Worm (Caenorhabditis elegans) whole organism, L4 larva: ENCODE results near the gene T05H10.4.
A peak's percentile ranks its signal among the peaks of the same experiment; 100 is the strongest.

ENCODE experiments used
- D1046.2 ChIP-seq: fragments of 200-800 bp; sonication (Bioruptor generic); IDR thresholded peaks from 2 replicates; pipeline ENCODE4 v1.3.6; 2022; ENCODE audit warnings: missing genetic modification characterization, missing compliant biosample characterization
- F26F4.8 ChIP-seq: fragments of 200-800 bp; sonication (Bioruptor generic); conservative IDR thresholded peaks from 2 replicates; pipeline ENCODE4 v1.3.6; 2022; ENCODE audit warnings: missing genetic modification characterization, missing compliant biosample characterization
- F37D6.2 ChIP-seq: sonication (generic microtip); optimal IDR thresholded peaks from 2 replicates; lab custom pipeline; 2016; ENCODE audit warnings: mild to moderate bottlenecking, missing genetic modification characterization, missing compliant biosample characterization
- F49E8.2 ChIP-seq: sonication (generic microtip); optimal IDR thresholded peaks from 2 replicates; lab custom pipeline; 2016; ENCODE audit warnings: missing compliant biosample characterization, mild to moderate bottlenecking, missing genetic modification characterization, borderline replicate concordance
- R02D3.7 ChIP-seq: fragments of 150-350 bp; sonication (generic microtip); optimal IDR thresholded peaks from 3 replicates; lab custom pipeline; 2014; ENCODE audit warnings: missing biosample characterization, missing genetic modification characterization
- T20F7.1 ChIP-seq: fragments of 200-800 bp; sonication (Bioruptor generic); optimal IDR thresholded peaks from 2 replicates; lab custom pipeline; 2018; ENCODE audit warnings: mild to moderate bottlenecking, missing genetic modification characterization, missing compliant biosample characterization
- T26A8.4 ChIP-seq: fragments of 200-800 bp; sonication (Bioruptor generic); IDR thresholded peaks from 2 replicates; pipeline ENCODE4 v1.3.6; 2022; ENCODE audit warnings: missing genetic modification characterization, missing compliant biosample characterization
- ZK337.2 ChIP-seq: fragments of 200-800 bp; sonication (Bioruptor generic); IDR thresholded peaks from 2 replicates; pipeline ENCODE4 v1.3.6; 2022; ENCODE audit warnings: missing genetic modification reagents, missing genetic modification characterization, missing compliant biosample characterization
- ZK546.5 ChIP-seq, 2 experiments: sonication (generic microtip); optimal IDR thresholded peaks; 2 replicates each; lab custom pipeline; 2017; ENCODE audit warnings: missing biosample characterization in 2 of 2, missing genetic modification characterization in 2 of 2
- aly-2 ChIP-seq: sonication (generic microtip); optimal IDR thresholded peaks from 2 replicates; lab custom pipeline; 2018; ENCODE audit warnings: missing biosample characterization, missing genetic modification characterization
- attf-4 ChIP-seq: sonication (generic microtip); optimal IDR thresholded peaks from 3 replicates; lab custom pipeline; 2017; ENCODE audit warnings: missing biosample characterization, missing genetic modification characterization
- ceh-44 ChIP-seq: fragments of 200-800 bp; sonication (Bioruptor generic); IDR thresholded peaks from 2 replicates; pipeline ENCODE4 v1.3.6; 2022; ENCODE audit warnings: missing genetic modification reagents, missing genetic modification characterization, missing compliant biosample characterization
- ceh-82 ChIP-seq: sonication (generic microtip); optimal IDR thresholded peaks from 2 replicates; lab custom pipeline; 2017; ENCODE audit warnings: missing biosample characterization, missing genetic modification characterization
- cey-2 ChIP-seq: sonication (generic microtip); optimal IDR thresholded peaks from 3 replicates; lab custom pipeline; 2017; ENCODE audit warnings: missing genetic modification characterization, mild to moderate bottlenecking, missing compliant biosample characterization, antibody characterized with exemption, borderline replicate concordance; ENCODE audit not compliant: insufficient read depth
- daf-16 ChIP-seq, 3 experiments: sonication (generic microtip); optimal IDR thresholded peaks; 2 replicates each; lab custom pipeline; 2016 to 2017; ENCODE audit warnings: missing genetic modification characterization in 3 of 3, missing genetic modification reagents in 3 of 3, mild to moderate bottlenecking in 2 of 3, missing compliant biosample characterization in 2 of 3, missing biosample characterization in 1 of 3, moderate library complexity in 1 of 3
- dmd-8 ChIP-seq: fragments of 200-800 bp; sonication (Bioruptor generic); IDR thresholded peaks from 2 replicates; pipeline ENCODE4 v1.3.6; 2022; ENCODE audit warnings: missing genetic modification characterization, missing compliant biosample characterization
- dmd-9 ChIP-seq: fragments of 200-800 bp; sonication (Bioruptor generic); IDR thresholded peaks from 2 replicates; pipeline ENCODE4 v1.3.6; 2022; ENCODE audit warnings: missing genetic modification reagents, missing genetic modification characterization, missing compliant biosample characterization
- dpl-1 ChIP-seq: fragments of 150-350 bp; optimal IDR thresholded peaks from 2 replicates; lab custom pipeline; 2014; ENCODE audit warnings: missing biosample characterization, missing genetic modification reagents, missing genetic modification characterization
- duxl-1 ChIP-seq: sonication (generic microtip); optimal IDR thresholded peaks from 2 replicates; lab custom pipeline; 2016; ENCODE audit warnings: mild to moderate bottlenecking, missing genetic modification characterization, moderate library complexity, missing compliant biosample characterization; ENCODE audit not compliant: poor library complexity
- dve-1 ChIP-seq: sonication (generic microtip); optimal IDR thresholded peaks from 2 replicates; lab custom pipeline; 2017; ENCODE audit warnings: antibody characterized with exemption, mild to moderate bottlenecking, missing genetic modification characterization, missing compliant biosample characterization; ENCODE audit not compliant: insufficient read depth
- hlh-30 ChIP-seq: sonication (generic microtip); optimal IDR thresholded peaks from 2 replicates; lab custom pipeline; 2017; ENCODE audit warnings: antibody characterized with exemption, mild to moderate bottlenecking, missing genetic modification characterization, missing compliant biosample characterization; ENCODE audit not compliant: insufficient read depth
- hmg-1.1 ChIP-seq: fragments of 200-800 bp; sonication (Bioruptor generic); IDR thresholded peaks from 2 replicates; pipeline ENCODE4 v1.3.6; 2022; ENCODE audit warnings: missing genetic modification reagents, missing genetic modification characterization, missing compliant biosample characterization
- jun-1 ChIP-seq: fragments of 150-350 bp; optimal IDR thresholded peaks from 2 replicates; lab custom pipeline; 2014; ENCODE audit warnings: missing biosample characterization, missing genetic modification reagents, missing genetic modification characterization
- lin-1 ChIP-seq: fragments of 200-800 bp; sonication (Bioruptor generic); IDR thresholded peaks from 2 replicates; pipeline ENCODE4 v1.3.6; 2022; ENCODE audit warnings: missing genetic modification reagents, missing genetic modification characterization, missing compliant biosample characterization
- lin-15B ChIP-seq: fragments of 150-350 bp; sonication (generic microtip); optimal IDR thresholded peaks from 3 replicates; lab custom pipeline; 2014; ENCODE audit warnings: missing biosample characterization, missing genetic modification characterization
- lin-29 ChIP-seq: fragments of 200-800 bp; sonication (Bioruptor generic); IDR thresholded peaks from 2 replicates; pipeline ENCODE4 v1.3.6; 2022; ENCODE audit warnings: missing genetic modification reagents, missing genetic modification characterization, missing compliant biosample characterization
- lin-39 ChIP-seq: fragments of 150-350 bp; optimal IDR thresholded peaks from 2 replicates; lab custom pipeline; 2014; ENCODE audit warnings: missing biosample characterization, missing genetic modification reagents, missing genetic modification characterization
- madf-5 ChIP-seq, 2 experiments: fragments of 200-800 bp; sonication (Bioruptor generic); IDR thresholded peaks; 2 replicates each; pipeline ENCODE4 v1.3.6; 2022; ENCODE audit warnings: missing compliant biosample characterization in 2 of 2, missing genetic modification characterization in 2 of 2
- mdl-1 ChIP-seq, 2 experiments: fragments of 150-350 bp in 1 of 2; sonication (generic microtip) in 1 of 2; optimal IDR thresholded peaks; 2 replicates each; lab custom pipeline; 2014 to 2017; ENCODE audit warnings: missing biosample characterization in 2 of 2, missing genetic modification characterization in 2 of 2
- mep-1 ChIP-seq: fragments of 150-350 bp; sonication (generic microtip); optimal IDR thresholded peaks from 3 replicates; lab custom pipeline; 2014; ENCODE audit warnings: missing biosample characterization, missing genetic modification characterization
- mes-2 ChIP-seq: sonication (generic microtip); optimal IDR thresholded peaks from 2 replicates; lab custom pipeline; 2016; ENCODE audit warnings: missing genotype, mild to moderate bottlenecking, missing genetic modification characterization, missing compliant biosample characterization; ENCODE audit not compliant: poor library complexity, severe bottlenecking
- mxl-2 ChIP-seq: fragments of 200-800 bp; sonication (Bioruptor generic); conservative IDR thresholded peaks from 2 replicates; pipeline ENCODE4 v1.3.6; 2022; ENCODE audit warnings: missing genetic modification reagents, missing genetic modification characterization, missing compliant biosample characterization
- nhr-237 ChIP-seq: sonication (generic microtip); optimal IDR thresholded peaks from 2 replicates; lab custom pipeline; 2017; ENCODE audit warnings: missing biosample characterization, missing genetic modification characterization
- nhr-41 ChIP-seq: fragments of 200-800 bp; sonication (Bioruptor generic); IDR thresholded peaks from 2 replicates; pipeline ENCODE4 v1.3.6; 2022; ENCODE audit warnings: missing genetic modification reagents, missing genetic modification characterization, missing compliant biosample characterization
- nhr-42 ChIP-seq: fragments of 200-800 bp; sonication (Bioruptor generic); IDR thresholded peaks from 2 replicates; pipeline ENCODE4 v1.3.6; 2022; ENCODE audit warnings: missing genetic modification characterization, missing compliant biosample characterization
- nhr-77 ChIP-seq: fragments of 150-350 bp; optimal IDR thresholded peaks from 2 replicates; lab custom pipeline; 2014; ENCODE audit warnings: missing biosample characterization, missing genetic modification characterization
- rbr-2 ChIP-seq: sonication (generic microtip); optimal IDR thresholded peaks from 2 replicates; lab custom pipeline; 2016; ENCODE audit warnings: missing genotype, missing genetic modification characterization, missing compliant biosample characterization
- set-16 ChIP-seq: fragments of 200-800 bp; sonication (Bioruptor generic); IDR thresholded peaks from 2 replicates; pipeline ENCODE4 v1.3.6; 2022; ENCODE audit warnings: missing genetic modification reagents, missing genetic modification characterization, missing compliant biosample characterization
- skn-1 ChIP-seq: fragments of 150-350 bp; optimal IDR thresholded peaks from 2 replicates; lab custom pipeline; 2014; ENCODE audit warnings: missing biosample characterization, missing genetic modification characterization
- snpc-1.2 ChIP-seq: fragments of 200-800 bp; sonication (Bioruptor generic); IDR thresholded peaks from 2 replicates; pipeline ENCODE4 v1.3.6; 2022; ENCODE audit warnings: missing genetic modification reagents, missing genetic modification characterization, missing compliant biosample characterization
- snpc-4 ChIP-seq: fragments of 150-350 bp; optimal IDR thresholded peaks from 2 replicates; lab custom pipeline; 2014; ENCODE audit warnings: missing biosample characterization, missing genetic modification characterization
- tag-97 ChIP-seq: fragments of 200-800 bp; sonication (Bioruptor generic); IDR thresholded peaks from 2 replicates; pipeline ENCODE4 v1.3.6; 2022; ENCODE audit warnings: missing genetic modification characterization, missing compliant biosample characterization
- unc-39 ChIP-seq: sonication (generic microtip); optimal IDR thresholded peaks from 2 replicates; lab custom pipeline; 2017; ENCODE audit warnings: missing biosample characterization, missing genetic modification characterization
- vab-7 ChIP-seq: fragments of 200-800 bp; sonication (Bioruptor generic); IDR thresholded peaks from 2 replicates; pipeline ENCODE4 v1.3.6; 2022; ENCODE audit warnings: missing genetic modification reagents, missing genetic modification characterization, missing compliant biosample characterization
- zag-1 ChIP-seq: fragments of 150-350 bp; optimal IDR thresholded peaks from 2 replicates; lab custom pipeline; 2014; ENCODE audit warnings: missing biosample characterization, missing genetic modification characterization
- zfp-2 ChIP-seq: sonication (generic microtip); optimal IDR thresholded peaks from 2 replicates; lab custom pipeline; 2016; ENCODE audit warnings: mild to moderate bottlenecking, missing genetic modification characterization, missing compliant biosample characterization
- zip-11 ChIP-seq: fragments of 200-800 bp; sonication (Bioruptor generic); IDR thresholded peaks from 2 replicates; pipeline ENCODE4 v1.3.6; 2022; ENCODE audit warnings: missing genetic modification characterization, missing compliant biosample characterization
- zip-2 ChIP-seq: fragments of 150-350 bp; optimal IDR thresholded peaks from 2 replicates; lab custom pipeline; 2014; ENCODE audit warnings: missing biosample characterization, missing genetic modification characterization
- ztf-11 ChIP-seq: fragments of 150-350 bp; optimal IDR thresholded peaks from 2 replicates; lab custom pipeline; 2014; ENCODE audit warnings: missing biosample characterization, missing genetic modification characterization
- ztf-7 ChIP-seq: fragments of 150-350 bp; optimal IDR thresholded peaks from 2 replicates; lab custom pipeline; 2014; ENCODE audit warnings: missing biosample characterization, missing genetic modification characterization

The T05H10.4 gene

DNA sequence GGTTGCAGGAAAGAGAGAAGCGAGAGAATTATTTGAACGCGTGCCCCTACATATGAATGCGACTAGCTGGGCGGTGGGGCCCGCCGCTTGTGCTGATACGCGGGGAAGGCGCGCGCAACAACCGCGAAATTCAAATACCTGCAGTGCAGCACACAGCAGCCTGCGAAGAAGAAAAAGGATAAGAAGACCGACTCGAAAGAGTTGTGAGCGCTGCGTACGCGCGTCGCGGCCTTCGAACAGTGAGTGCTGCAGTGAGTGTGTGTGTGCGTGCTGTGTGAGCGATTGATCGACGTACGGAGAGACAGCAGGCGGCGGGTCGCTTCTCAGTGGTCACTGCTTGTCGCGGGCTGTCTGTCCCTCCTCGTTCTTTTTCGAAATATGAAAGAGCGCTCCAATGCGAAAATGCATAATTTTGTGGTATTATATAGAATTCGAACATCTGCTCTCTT lies 24.7 kb upstream of the T05H10.4 start (continued):
- TF ChIP-seq T26A8.4 = peak; percentile 88
- no peak for TF ChIP-seq skn-1 (tag; lab: Kevin White, UChicago)
- peak; percentile 43; the same call in 1 of the 2 replicates for TF ChIP-seq ZK337.2 (GFP tag; lab: Robert Waterston, UW)
- peak; percentile 60; the same call in 1 of the 2 replicates for TF ChIP-seq D1046.2 (GFP tag; lab: Robert Waterston, UW)
- peak in 1 of 2 experiments; percentile 65 for TF ChIP-seq daf-16 (GFP tag; optimal IDR thresholded peaks at IDR 0.05; lab: Kevin White, UChicago)
- TF ChIP-seq daf-16 (tag; optimal IDR thresholded peaks at IDR 0.05; lab: Kevin White, UChicago) = peak; percentile 70
- TF ChIP-seq ZK546.5 (tag; optimal IDR thresholded peaks at IDR 0.05; lab: Kevin White, UChicago) = no peak
- TF ChIP-seq hmg-1.1 (GFP tag; lab: Robert Waterston, UW) = peak; percentile 97
- peak; percentile 34 for TF ChIP-seq zip-2 (tag; lab: Kevin White, UChicago)
- TF ChIP-seq mes-2 (tag; lab: Kevin White, UChicago) = peak; percentile 74
- peak; percentile 97 for TF ChIP-seq mep-1 (tag; lab: Kevin White, UChicago)
- TF ChIP-seq dmd-9 (GFP tag; lab: Robert Waterston, UW) = peak; percentile 55; the same call in 1 of the 2 replicates
- no peak for TF ChIP-seq cey-2
- TF ChIP-seq T20F7.1 (GFP tag; lab: Kevin White, UChicago) = peak; percentile 88
- TF ChIP-seq snpc-1.2 (GFP tag; lab: Robert Waterston, UW) = no peak
- no peak for TF ChIP-seq zip-11 (GFP tag; lab: Robert Waterston, UW)
- TF ChIP-seq zfp-2 = peak; percentile 72
- no peak for TF ChIP-seq F49E8.2 (tag; lab: Kevin White, UChicago)
- TF ChIP-seq R02D3.7 (tag; lab: Kevin White, UChicago) = no peak
- 0 out of 2 replicates have a peak, but pooled peaks have one; percentile 54 for TF ChIP-seq dmd-8 (GFP tag; lab: Robert Waterston, UW)
- no peak for TF ChIP-seq aly-2 (tag; lab: Kevin White, UChicago)
- TF ChIP-seq lin-1 (GFP tag; lab: Robert Waterston, UW) = peak; percentile 53; the same call in 1 of the 2 replicates
- TF ChIP-seq F26F4.8 (GFP tag; lab: Robert Waterston, UW) = no peak
- peak; percentile 6 for TF ChIP-seq zag-1 (tag; lab: Kevin White, UChicago)
- peak; percentile 54; the same call in 1 of the 2 replicates for TF ChIP-seq mxl-2 (GFP tag; lab: Robert Waterston, UW)
- TF ChIP-seq ceh-44 (GFP tag; lab: Robert Waterston, UW) = peak; percentile 43; the same call in 1 of the 2 replicates
- TF ChIP-seq madf-5 (GFP tag; IDR thresholded peaks at IDR 0.05; lab: Robert Waterston, UW) = no peak
- no peak for TF ChIP-seq lin-29 (GFP tag; lab: Robert Waterston, UW)
- no peak for TF ChIP-seq nhr-237 (tag; lab: Kevin White, UChicago)
- no peak for TF ChIP-seq unc-39 (tag; lab: Kevin White, UChicago)
- TF ChIP-seq F37D6.2 (tag; lab: Kevin White, UChicago) = peak; percentile 89
- no peak for TF ChIP-seq lin-39 (tag; lab: Kevin White, UChicago)
- TF ChIP-seq vab-7 (GFP tag; lab: Robert Waterston, UW) = peak; percentile 81
- TF ChIP-seq ceh-82 (tag; lab: Kevin White, UChicago) = no peak
- TF ChIP-seq nhr-77 (tag; lab: Kevin White, UChicago) = peak; percentile 55
- peak; percentile 70 for TF ChIP-seq dpl-1 (GFP tag; lab: Kevin White, UChicago)
- peak; percentile 67 for TF ChIP-seq jun-1
- TF ChIP-seq ztf-11 (tag; lab: Kevin White, UChicago) = no peak
- TF ChIP-seq ztf-7 (tag; lab: Kevin White, UChicago) = no peak
- TF ChIP-seq nhr-41 (GFP tag; lab: Robert Waterston, UW) = 0 out of 2 replicates have a peak, but pooled peaks have one; percentile 67
- TF ChIP-seq tag-97 (GFP tag; lab: Robert Waterston, UW) = no peak
- TF ChIP-seq nhr-42 (GFP tag; lab: Robert Waterston, UW) = 0 out of 2 replicates have a peak, but pooled peaks have one; percentile 62
- peak; percentile 87 for TF ChIP-seq hlh-30 (tag; lab: Kevin White, UChicago)
- peak; percentile 55 for TF ChIP-seq lin-15B (tag; lab: Kevin White, UChicago)
- TF ChIP-seq set-16 (GFP tag; lab: Robert Waterston, UW) = peak; percentile 97
- peak; percentile 98 for TF ChIP-seq dve-1 (tag; lab: Kevin White, UChicago)
- TF ChIP-seq rbr-2 = peak; percentile 97
- TF ChIP-seq snpc-4 (tag; lab: Kevin White, UChicago) = no peak
- TF ChIP-seq duxl-1 (tag; lab: Kevin White, UChicago) = peak; percentile 60
- TF ChIP-seq mdl-1 (tag; optimal IDR thresholded peaks at IDR 0.05; lab: Kevin White, UChicago) = peak; percentile 52 to 81
- TF ChIP-seq attf-4 (tag; lab: Kevin White, UChicago) = no peak
